Fruit fly (Drosophila melanogaster): ENCODE results near the gene RecQ5.

RecQ5 gene

dm6 chr3L:14635564-14635937 is 3.7 kb upstream of the RecQ5 start (continued):
- no peak for TF ChIP-seq pum (GFP tag; optimal IDR thresholded peaks at IDR 0.05)
- TF ChIP-seq CG31365 (tag; optimal IDR thresholded peaks at IDR 0.05), result no peak
- peak in 1 of 2 experiments; percentile 5 for TF ChIP-seq Hr78 (GFP tag; optimal IDR thresholded peaks at IDR 0.05)
- 0 out of 2 replicates have a peak, but pooled peaks have one; percentile 14 for TF ChIP-seq CG5953 (GFP tag; IDR thresholded peaks at IDR 0.05)
- no peak for TF ChIP-seq ftz-f1 (GFP tag; optimal IDR thresholded peaks at IDR 0.05)
- TF ChIP-seq maf-S (GFP tag; optimal IDR thresholded peaks at IDR 0.05), result no peak
- TF ChIP-seq CG14667 (GFP tag; IDR thresholded peaks at IDR 0.05), result no peak
- TF ChIP-seq vvl (GFP tag; IDR thresholded peaks at IDR 0.05), result no peak
- TF ChIP-seq ERR (GFP tag; optimal IDR thresholded peaks at IDR 0.05), result no peak
- TF ChIP-seq knrl (GFP tag; IDR thresholded peaks at IDR 0.05; ENCODE audit: partially characterized antibody), result no peak
- no peak for TF ChIP-seq CG30403 (GFP tag; optimal IDR thresholded peaks at IDR 0.05)
- TF ChIP-seq tgo (GFP tag; IDR thresholded peaks at IDR 0.05), result 0 out of 3 replicates have a peak, but pooled peaks have one; percentile 2
- no peak for TF ChIP-seq gcm2 (GFP tag; optimal IDR thresholded peaks at IDR 0.05)
- no peak for TF ChIP-seq CkIIα-i1 (GFP tag; IDR thresholded peaks at IDR 0.05)
- TF ChIP-seq dpn (GFP tag; optimal IDR thresholded peaks at IDR 0.05), result no peak
- TF ChIP-seq CG8765 (GFP tag; IDR thresholded peaks at IDR 0.05), result no peak
- no peak for TF ChIP-seq esg (GFP tag; conservative IDR thresholded peaks at IDR 0.05)
- peak; percentile 83 for TF ChIP-seq CG12769 (tag; optimal IDR thresholded peaks at IDR 0.05)

- TF ChIP-seq NC2α (GFP tag; optimal IDR thresholded peaks at IDR 0.05), result no peak
- TF ChIP-seq CG12104 (GFP tag; optimal IDR thresholded peaks at IDR 0.05), result peak; percentile 55
- TF ChIP-seq Bdp1 (GFP tag; optimal IDR thresholded peaks at IDR 0.05), result no peak
- TF ChIP-seq CG17385 (GFP tag; optimal IDR thresholded peaks at IDR 0.05), result peak; percentile 60
- peak; percentile 46; the same call in 1 of the 2 replicates for TF ChIP-seq lmd (GFP tag; IDR thresholded peaks at IDR 0.05)
- TF ChIP-seq CG1233 (GFP tag; optimal IDR thresholded peaks at IDR 0.05), result peak; percentile 64
- 0 out of 2 replicates have a peak, but pooled peaks have one; percentile 11 for TF ChIP-seq Drgx (GFP tag; IDR thresholded peaks at IDR 0.05)
- no peak for TF ChIP-seq gt (GFP tag; IDR thresholded peaks at IDR 0.05)
- TF ChIP-seq inv (GFP tag; IDR thresholded peaks at IDR 0.05; ENCODE audit: partially characterized antibody), result no peak
- TF ChIP-seq dan (GFP tag; IDR thresholded peaks at IDR 0.05), result no peak; the same call in 1 of the 2 replicates
- no peak for TF ChIP-seq CG8089 (GFP tag; optimal IDR thresholded peaks at IDR 0.05)
- no peak for TF ChIP-seq zen2 (GFP tag; IDR thresholded peaks at IDR 0.05; ENCODE audit: partially characterized antibody)
- peak; percentile 58 for TF ChIP-seq CG5245 (GFP tag; optimal IDR thresholded peaks at IDR 0.05)
- peak; percentile 72 for TF ChIP-seq CG10209 (GFP tag; optimal IDR thresholded peaks at IDR 0.05)
- TF ChIP-seq ash1 (GFP tag; optimal IDR thresholded peaks at IDR 0.05), result no peak
- peak; percentile 11 for TF ChIP-seq pfk (GFP tag; optimal IDR thresholded peaks at IDR 0.05)
- TF ChIP-seq Rfx (GFP tag; IDR thresholded peaks at IDR 0.05), result no peak
- peak in 1 of 2 experiments; percentile 52 for TF ChIP-seq Eip74EF (GFP tag; optimal IDR thresholded peaks at IDR 0.05)
- peak; percentile 36 for TF ChIP-seq cato (GFP tag; optimal IDR thresholded peaks at IDR 0.05; ENCODE audit: borderline replicate concordance)
- no peak for TF ChIP-seq CG7928 (GFP tag; optimal IDR thresholded peaks at IDR 0.05)
- TF ChIP-seq hbn (GFP tag; IDR thresholded peaks at IDR 0.05; ENCODE audit: partially characterized antibody), result no peak
- peak; percentile 8; the same call in 1 of the 2 replicates for TF ChIP-seq ranshi (GFP tag; IDR thresholded peaks at IDR 0.05)
- TF ChIP-seq sr (GFP tag; IDR thresholded peaks at IDR 0.05), result no peak
- TF ChIP-seq Vsx1 (GFP tag; optimal IDR thresholded peaks at IDR 0.05), result peak; percentile 29
- no peak for TF ChIP-seq kah (GFP tag; optimal IDR thresholded peaks at IDR 0.05)
- TF ChIP-seq Trl (optimal IDR thresholded peaks at IDR 0.05), result no peak
- TF ChIP-seq Trl (GFP tag; optimal IDR thresholded peaks at IDR 0.05), result no peak
- TF ChIP-seq ind (GFP tag; optimal IDR thresholded peaks at IDR 0.05), result peak; percentile 5
- TF ChIP-seq D19B (GFP tag; optimal IDR thresholded peaks at IDR 0.05), result no peak
- peak; percentile 81 for TF ChIP-seq pros (GFP tag; optimal IDR thresholded peaks at IDR 0.05)
- no peak for TF ChIP-seq cad (GFP tag; optimal IDR thresholded peaks at IDR 0.05)
- TF ChIP-seq Lim3 (GFP tag; IDR thresholded peaks at IDR 0.05), result no peak
Measured at dm6 chr3L:14634773-14635563, 3.1 kb upstream of the RecQ5 start.
